Worm (Caenorhabditis elegans): ENCODE results near the gene twk-21.

DNA sequence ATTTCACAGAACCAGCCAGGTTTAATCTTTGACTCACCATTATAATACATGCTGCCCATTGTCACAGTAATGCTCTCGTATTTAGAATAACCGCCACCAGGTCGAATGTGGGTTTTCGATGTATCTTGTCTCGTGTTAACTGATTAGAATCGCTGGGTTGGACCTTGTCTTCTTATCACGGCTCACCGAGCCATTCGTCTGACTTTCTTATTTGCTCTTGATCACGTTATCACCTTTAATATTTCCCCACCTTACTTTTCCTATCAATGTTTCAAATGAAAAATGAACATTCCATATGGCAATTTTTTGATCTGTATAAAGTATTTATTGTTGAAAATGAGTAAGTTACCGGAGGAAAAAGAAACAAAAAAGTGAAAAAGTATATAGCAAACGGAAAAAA, 37.7 kb upstream of the twk-21 start, which contains the start of gene sgk-1:
- TF ChIP-seq flt-1 (GFP tag; IDR thresholded peaks at IDR 0.05), result no peak
- no peak for TF ChIP-seq ama-1 (optimal IDR thresholded peaks at IDR 0.05)
- no peak for TF ChIP-seq F13C5.2 (tag; optimal IDR thresholded peaks at IDR 0.05)
- no peak for TF ChIP-seq B0310.2 (tag; optimal IDR thresholded peaks at IDR 0.05)
- no peak for TF ChIP-seq hnd-1 (tag; optimal IDR thresholded peaks at IDR 0.05)
- no peak for TF ChIP-seq ets-7 (tag; optimal IDR thresholded peaks at IDR 0.05)
- TF ChIP-seq pes-1 (GFP tag; IDR thresholded peaks at IDR 0.05), result no peak
- no peak for TF ChIP-seq hmg-4 (GFP tag; optimal IDR thresholded peaks at IDR 0.05)
- no peak for TF ChIP-seq tra-4 (tag; optimal IDR thresholded peaks at IDR 0.05)
- no peak for TF ChIP-seq scrt-1 (GFP tag; IDR thresholded peaks at IDR 0.05)
- no peak for TF ChIP-seq ceh-13 (GFP tag; optimal IDR thresholded peaks at IDR 0.05)
- no peak for TF ChIP-seq tbx-11 (GFP tag; IDR thresholded peaks at IDR 0.05)
- TF ChIP-seq ceh-36 (tag; optimal IDR thresholded peaks at IDR 0.05), result no peak
